Worm (Caenorhabditis elegans): ENCODE data around the gene ced-7.

ce11 chrIII:9621840-9622525, 42.1 kb upstream of the ced-7 start:
- TF ChIP-seq elt-1 (tag; optimal IDR thresholded peaks at IDR 0.05) (no peak), aly-2 (tag; optimal IDR thresholded peaks at IDR 0.05) (no peak), nhr-11 (tag; optimal IDR thresholded peaks at IDR 0.05) (no peak)

Measured in whole organism, L3 larva.